Worm (Caenorhabditis elegans) whole organism, L1 larva: Measurements from ENCODE around the gene ndg-4.

Source experiments
- aha-1 ChIP-seq: fragments of 150-350 bp; optimal IDR thresholded peaks from 2 replicates; lab custom pipeline; 2014; ENCODE audit warnings: missing biosample characterization, missing genetic modification characterization
- aly-2 ChIP-seq: fragments of 150-350 bp; optimal IDR thresholded peaks from 2 replicates; lab custom pipeline; 2014; ENCODE audit warnings: missing biosample characterization, missing genetic modification characterization
- elt-3 ChIP-seq, 6 experiments: fragments of 150-350 bp in 1 of 6; sonication (generic microtip); optimal IDR thresholded peaks; 2 replicates each; lab custom pipeline; 2017 to 2018; ENCODE audit warnings: missing biosample characterization in 6 of 6, missing genetic modification characterization in 6 of 6, inconsistent platforms in 1 of 6
- irx-1 ChIP-seq: sonication (generic microtip); optimal IDR thresholded peaks from 2 replicates; lab custom pipeline; 2016; ENCODE audit warnings: missing genetic modification characterization, missing compliant biosample characterization
- nhr-11 ChIP-seq: fragments of 150-350 bp; optimal IDR thresholded peaks from 2 replicates; lab custom pipeline; 2014; ENCODE audit warnings: missing biosample characterization, missing genetic modification characterization
- pax-3 ChIP-seq: fragments of 200-800 bp; sonication (Bioruptor generic); optimal IDR thresholded peaks from 2 replicates; lab custom pipeline; 2018; ENCODE audit warnings: mild to moderate bottlenecking, missing genetic modification characterization, moderate library complexity, missing compliant biosample characterization
- rnt-1 ChIP-seq: sonication (generic microtip); optimal IDR thresholded peaks from 2 replicates; lab custom pipeline; 2016; ENCODE audit warnings: mild to moderate bottlenecking, missing genetic modification characterization, moderate library complexity, missing compliant biosample characterization
- tbx-2 ChIP-seq: sonication (generic microtip); optimal IDR thresholded peaks from 2 replicates; lab custom pipeline; 2016; ENCODE audit warnings: missing genetic modification characterization, missing compliant biosample characterization
- unc-130 ChIP-seq: fragments of 150-350 bp; optimal IDR thresholded peaks from 2 replicates; lab custom pipeline; 2017; ENCODE audit warnings: missing biosample characterization, missing genetic modification characterization, inconsistent platforms
- unc-98 ChIP-seq: fragments of 200-800 bp; sonication (Bioruptor generic); IDR thresholded peaks from 2 replicates; pipeline ENCODE4 v1.3.6; 2022; ENCODE audit warnings: missing genetic modification characterization, missing compliant biosample characterization
- ztf-4 ChIP-seq: fragments of 150-350 bp; optimal IDR thresholded peaks from 2 replicates; lab custom pipeline; 2014; ENCODE audit warnings: missing biosample characterization, missing genetic modification characterization

DNA sequence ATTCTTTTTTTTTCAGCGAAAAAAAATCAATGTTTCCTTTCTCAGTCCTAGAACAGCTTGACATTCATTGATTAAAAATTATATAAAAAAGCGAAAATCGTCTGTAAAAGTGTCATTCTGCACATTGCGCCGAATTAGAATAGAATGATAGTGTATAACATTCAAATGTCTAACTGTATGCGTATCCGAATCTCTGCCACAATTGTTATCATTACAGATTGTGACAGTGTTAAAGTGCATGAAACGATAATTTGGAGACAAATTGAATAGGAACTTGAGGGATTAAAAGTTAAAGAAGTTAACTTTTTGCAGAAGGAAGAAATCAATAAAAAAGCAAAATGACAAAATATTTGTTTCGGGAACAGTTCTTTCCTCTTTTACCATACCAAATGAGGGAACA lies 1.2 kb upstream of the ndg-4 start:
- no peak for TF ChIP-seq tbx-2 (tag; lab: Kevin White, UChicago)
- TF ChIP-seq unc-98 (GFP tag; lab: Robert Waterston, UW): no peak
- TF ChIP-seq rnt-1: no peak
- no peak for TF ChIP-seq pax-3 (tag; lab: Kevin White, UChicago)
- no peak for TF ChIP-seq irx-1 (tag; lab: Kevin White, UChicago)
- TF ChIP-seq aly-2 (tag; lab: Kevin White, UChicago): no peak
- TF ChIP-seq ztf-4 (tag; lab: Kevin White, UChicago): no peak
- no peak for TF ChIP-seq elt-3 (tag; optimal IDR thresholded peaks at IDR 0.05; lab: Kevin White, UChicago)
- no peak for TF ChIP-seq aha-1 (tag; lab: Kevin White, UChicago)
- TF ChIP-seq nhr-11: no peak
- TF ChIP-seq unc-130 (tag; lab: Kevin White, UChicago): no peak
